Worm (Caenorhabditis elegans) whole organism, L2 larva: ENCODE data around the gene K09E2.2.

ENCODE experiments used
- C34F6.9 ChIP-seq: fragments of 150-350 bp; optimal IDR thresholded peaks from 2 replicates; lab custom pipeline; 2014; ENCODE audit warnings: missing biosample characterization, missing genetic modification characterization
- R02D3.7 ChIP-seq: fragments of 150-350 bp; optimal IDR thresholded peaks from 2 replicates; lab custom pipeline; 2014; ENCODE audit warnings: missing biosample characterization, missing genetic modification characterization
- Y55F3AM.14 ChIP-seq: fragments of 200-800 bp; sonication (Bioruptor generic); optimal IDR thresholded peaks from 2 replicates; lab custom pipeline; 2018; ENCODE audit warnings: mild to moderate bottlenecking, missing genetic modification characterization, missing compliant biosample characterization
- alr-1 ChIP-seq: fragments of 150-350 bp; optimal IDR thresholded peaks from 2 replicates; lab custom pipeline; 2014; ENCODE audit warnings: missing biosample characterization, missing genetic modification characterization
- elt-3 ChIP-seq: sonication (generic microtip); optimal IDR thresholded peaks from 2 replicates; lab custom pipeline; 2017; ENCODE audit warnings: missing biosample characterization, missing genetic modification characterization
- fos-1 ChIP-seq: fragments of 150-350 bp; optimal IDR thresholded peaks from 2 replicates; lab custom pipeline; 2014; ENCODE audit warnings: missing biosample characterization, missing genetic modification characterization
- lsy-2 ChIP-seq, 2 experiments: fragments of 150-350 bp in 1 of 2; sonication (generic microtip) in 1 of 2; optimal IDR thresholded peaks; 2 replicates each; lab custom pipeline; 2014 to 2017; ENCODE audit warnings: missing biosample characterization in 2 of 2, missing genetic modification characterization in 2 of 2
- nhr-10 ChIP-seq: sonication (generic microtip); optimal IDR thresholded peaks from 2 replicates; lab custom pipeline; 2017; ENCODE audit warnings: missing biosample characterization, missing genetic modification characterization
- nhr-6 ChIP-seq: fragments of 150-350 bp; optimal IDR thresholded peaks from 2 replicates; lab custom pipeline; 2014; ENCODE audit warnings: missing biosample characterization, missing genetic modification characterization
- sma-9 ChIP-seq, 2 experiments: fragments of 150-350 bp in 1 of 2; sonication (generic microtip) in 1 of 2; optimal IDR thresholded peaks; 2 replicates each; lab custom pipeline; 2014 to 2016; ENCODE audit warnings: missing genetic modification characterization in 2 of 2, mild to moderate bottlenecking in 1 of 2, missing biosample characterization in 1 of 2, missing compliant biosample characterization in 1 of 2, missing genetic modification reagents in 1 of 2, moderate library complexity in 1 of 2
- snpc-4 ChIP-seq: fragments of 150-350 bp; optimal IDR thresholded peaks from 2 replicates; lab custom pipeline; 2014; ENCODE audit warnings: missing biosample characterization, missing genetic modification characterization
- unc-62 ChIP-seq: fragments of 150-350 bp; optimal IDR thresholded peaks from 2 replicates; lab custom pipeline; 2014; ENCODE audit warnings: missing biosample characterization, missing genetic modification reagents, missing genetic modification characterization
- zag-1 ChIP-seq: fragments of 150-350 bp; optimal IDR thresholded peaks from 2 replicates; lab custom pipeline; 2014; ENCODE audit warnings: missing biosample characterization, missing genetic modification characterization

- no peak for TF ChIP-seq unc-62 (GFP tag; lab: Kevin White, UChicago)
- TF ChIP-seq lsy-2 (tag; optimal IDR thresholded peaks at IDR 0.05; lab: Kevin White, UChicago): no peak
- no peak for TF ChIP-seq snpc-4
- TF ChIP-seq Y55F3AM.14 (GFP tag; lab: Kevin White, UChicago): no peak
- TF ChIP-seq alr-1: no peak
- no peak for TF ChIP-seq elt-3 (tag; lab: Kevin White, UChicago)
- no peak for TF ChIP-seq sma-9 (GFP tag; optimal IDR thresholded peaks at IDR 0.05; lab: Kevin White, UChicago)
- no peak for TF ChIP-seq sma-9 (tag; optimal IDR thresholded peaks at IDR 0.05; lab: Kevin White, UChicago)
- TF ChIP-seq zag-1 (tag; lab: Kevin White, UChicago): no peak
- no peak for TF ChIP-seq nhr-10 (tag; lab: Kevin White, UChicago)
- no peak for TF ChIP-seq C34F6.9
- TF ChIP-seq fos-1 (tag; lab: Kevin White, UChicago): no peak
- no peak for TF ChIP-seq nhr-6
- no peak for TF ChIP-seq R02D3.7 (tag; lab: Kevin White, UChicago)
These were observed 35.2 kb downstream of the K09E2.2 start, which contains the start of gene F53A9.3 for ce11 chrX:8708053-8708452.
